Worm (Caenorhabditis elegans) whole organism, L3 larva: Measurements from ENCODE around the gene srj-6.

Experiments
- fos-1 ChIP-seq: fragments of 150-350 bp; optimal IDR thresholded peaks from 2 replicates; lab custom pipeline; 2014; ENCODE audit warnings: missing biosample characterization, missing genetic modification characterization
- mdl-1 ChIP-seq: fragments of 150-350 bp; optimal IDR thresholded peaks from 2 replicates; lab custom pipeline; 2014; ENCODE audit warnings: missing biosample characterization, missing genetic modification characterization
- nhr-12 ChIP-seq: fragments of 150-350 bp; optimal IDR thresholded peaks from 2 replicates; lab custom pipeline; 2014; ENCODE audit warnings: missing biosample characterization, missing genetic modification characterization
- nhr-28 ChIP-seq: fragments of 150-350 bp; optimal IDR thresholded peaks from 2 replicates; lab custom pipeline; 2014; ENCODE audit warnings: missing biosample characterization, missing genetic modification characterization
- nhr-77 ChIP-seq: fragments of 150-350 bp; optimal IDR thresholded peaks from 2 replicates; lab custom pipeline; 2014; ENCODE audit warnings: missing biosample characterization, missing genetic modification characterization

- TF ChIP-seq fos-1 (tag; lab: Kevin White, UChicago), result no peak
- no peak for TF ChIP-seq nhr-28 (tag; lab: Kevin White, UChicago)
- TF ChIP-seq nhr-12, result no peak
- no peak for TF ChIP-seq mdl-1 (tag; lab: Kevin White, UChicago)
- no peak for TF ChIP-seq nhr-77 (tag; lab: Kevin White, UChicago)
Measured at ce11 chrV:671342-671741, 17.0 kb upstream of the srj-6 start, which contains the start of gene sru-24.
